Fruit fly (Drosophila melanogaster) whole organism, prepupa: ENCODE results near the gene CG34300.

Source experiments
- CG8632 ChIP-seq: fragments of 200-800 bp; sonication (Bioruptor generic); optimal IDR thresholded peaks from 3 replicates; lab custom pipeline; 2016; ENCODE audit warnings: missing biosample characterization, missing genetic modification characterization
- salr ChIP-seq, 2 experiments: fragments of 200-800 bp; sonication (Bioruptor generic); optimal IDR thresholded peaks; 3 replicates each; lab custom pipeline; 2016 to 2018; ENCODE audit warnings: missing biosample characterization in 2 of 2, missing genetic modification characterization in 2 of 2, mild to moderate bottlenecking in 1 of 2

dm6 chr3R:30296035-30296434, 10.4 kb downstream of the CG34300 start:
- TF ChIP-seq salr (GFP tag; optimal IDR thresholded peaks at IDR 0.05; lab: Kevin White, UChicago) (peak; percentile 87 to 94), CG8632 (peak; percentile 96)
